In the genomic region with DNA sequence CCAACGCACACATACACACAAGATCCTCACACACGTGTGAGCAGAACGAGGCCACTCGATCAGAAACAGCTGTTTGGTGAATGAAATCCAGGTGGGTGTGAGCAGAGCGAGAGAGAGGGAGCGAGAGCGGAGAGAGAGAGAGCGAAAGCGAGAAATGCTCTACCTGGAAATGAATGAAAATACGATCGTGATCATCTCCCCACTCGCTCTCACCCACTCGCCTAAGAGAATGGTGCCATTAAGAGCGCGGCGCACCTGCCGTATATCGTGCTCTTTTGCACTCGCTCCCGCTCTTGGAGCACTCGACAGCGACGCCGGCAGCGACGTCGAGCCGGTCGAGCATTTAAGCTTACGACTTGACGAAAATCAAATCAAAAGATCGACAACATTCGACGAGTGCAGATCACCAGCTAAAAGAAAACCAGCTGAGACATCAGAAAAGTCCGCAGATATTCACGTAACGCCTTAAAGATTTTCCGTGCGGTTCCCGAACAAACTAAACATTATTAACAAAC, we compare ENCODE assay signal across 6 fruit fly cellular contexts.
TF ChIP-seq lines count a peak whose summit lies in the region.

TSS of gene tal-1A (plus strand) at position 374 of the 515 bp plus-strand sequence.
TSS of gene tal-2A (plus strand) at position 374 of the 515 bp plus-strand sequence.
TSS of gene tal-3A (plus strand) at position 374 of the 515 bp plus-strand sequence.
TSS of gene tal-AA (plus strand) at position 374 of the 515 bp plus-strand sequence.

- TF ChIP-seq CTCF in whole organism, embryonic (GFP tag; optimal IDR thresholded peaks at IDR 0.05; lab: Kevin White, UChicago) = no peak

TF ChIP-seq in whole organism, 6 proteins besides CTCF, POLR2A, EP300 and RAD21:
- TF ChIP-seq EcR (GFP tag; optimal IDR thresholded peaks at IDR 0.05; lab: Kevin White, UChicago) (peak in 1 of 2 experiments; percentile 20), CG8478 (optimal IDR thresholded peaks at IDR 0.05; lab: Kevin White, UChicago) (peak; percentile 11), usp (GFP tag; optimal IDR thresholded peaks at IDR 0.05; lab: Kevin White, UChicago) (no peak), pan (optimal IDR thresholded peaks at IDR 0.05; lab: Kevin White, UChicago) (no peak), Dll (optimal IDR thresholded peaks at IDR 0.05; lab: Kevin White, UChicago) (peak; percentile 94), psq (optimal IDR thresholded peaks at IDR 0.05; lab: Kevin White, UChicago) (no peak)

TF ChIP-seq in whole organism, adult, 20 proteins besides CTCF, POLR2A, EP300 and RAD21:
- no peak for TF ChIP-seq cnc (optimal IDR thresholded peaks at IDR 0.05; lab: Kevin White, UChicago)
- TF ChIP-seq ovo (GFP tag; optimal IDR thresholded peaks at IDR 0.05; lab: Kevin White, UChicago) = no peak
- peak; percentile 9 for TF ChIP-seq Mnt (GFP tag; optimal IDR thresholded peaks at IDR 0.05; lab: Kevin White, UChicago)
- peak; percentile 79 for TF ChIP-seq tj (GFP tag; optimal IDR thresholded peaks at IDR 0.05; lab: Kevin White, UChicago)
- TF ChIP-seq Crg-1 (GFP tag; optimal IDR thresholded peaks at IDR 0.05; lab: Kevin White, UChicago) = peak; percentile 36
- TF ChIP-seq bab1 (GFP tag; optimal IDR thresholded peaks at IDR 0.05; lab: Kevin White, UChicago) = peak; percentile 36
- TF ChIP-seq CG12768 (GFP tag; optimal IDR thresholded peaks at IDR 0.05; lab: Kevin White, UChicago) = peak; percentile 4
- peak; percentile 45 for TF ChIP-seq Hr96 (GFP tag; optimal IDR thresholded peaks at IDR 0.05; lab: Kevin White, UChicago)

TF ChIP-seq in whole organism, embryonic, 481 proteins besides CTCF, POLR2A, EP300 and RAD21 (continues in another document):
- no peak for TF ChIP-seq Ada2b (GFP tag; IDR thresholded peaks at IDR 0.05; lab: Robert Waterston, UW)
- TF ChIP-seq lilli (GFP tag; optimal IDR thresholded peaks at IDR 0.05; lab: Kevin White, UChicago) = peak; percentile 16
- no peak; the same call in 1 of the 2 replicates for TF ChIP-seq Awh (GFP tag; IDR thresholded peaks at IDR 0.05; lab: Robert Waterston, UW)
- no peak for TF ChIP-seq CG12659 (GFP tag; optimal IDR thresholded peaks at IDR 0.05; lab: Kevin White, UChicago)
- no peak for TF ChIP-seq CG2116 (GFP tag; optimal IDR thresholded peaks at IDR 0.05; lab: Kevin White, UChicago)
- TF ChIP-seq onecut (GFP tag; IDR thresholded peaks at IDR 0.05; lab: Robert Waterston, UW) = 0 out of 2 replicates have a peak, but pooled peaks have one; percentile 11
- TF ChIP-seq CG4360 (GFP tag; IDR thresholded peaks at IDR 0.05; lab: Robert Waterston, UW) = peak; percentile 29
- TF ChIP-seq crol (GFP tag; IDR thresholded peaks at IDR 0.05; lab: Robert Waterston, UW) = no peak
- peak; percentile 71 for TF ChIP-seq Nf-YC (tag; optimal IDR thresholded peaks at IDR 0.05; lab: Kevin White, UChicago)
- TF ChIP-seq CG4854 (GFP tag; optimal IDR thresholded peaks at IDR 0.05; lab: Kevin White, UChicago) = no peak
- no peak for TF ChIP-seq CG14965 (GFP tag; optimal IDR thresholded peaks at IDR 0.05; lab: Kevin White, UChicago; ENCODE audit: borderline replicate concordance)
- TF ChIP-seq CG17829 (tag; optimal IDR thresholded peaks at IDR 0.05; lab: Kevin White, UChicago) = peak; percentile 37
- TF ChIP-seq peb (GFP tag; IDR thresholded peaks at IDR 0.05; lab: Robert Waterston, UW) = no peak
- TF ChIP-seq Fer3 (tag; optimal IDR thresholded peaks at IDR 0.05; lab: Kevin White, UChicago) = no peak
- no peak for TF ChIP-seq CG12155 (GFP tag; optimal IDR thresholded peaks at IDR 0.05; lab: Kevin White, UChicago)
- TF ChIP-seq Dip3 (GFP tag; optimal IDR thresholded peaks at IDR 0.05; lab: Kevin White, UChicago) = no peak
- TF ChIP-seq CG4328 (GFP tag; optimal IDR thresholded peaks at IDR 0.05; lab: Kevin White, UChicago) = no peak

TF ChIP-seq in whole organism, prepupa, 60 proteins besides CTCF, POLR2A, EP300 and RAD21 (continues in another document):
- no peak for TF ChIP-seq acj6 (GFP tag; optimal IDR thresholded peaks at IDR 0.05; lab: Kevin White, UChicago)
- TF ChIP-seq Lpt (GFP tag; optimal IDR thresholded peaks at IDR 0.05; lab: Kevin White, UChicago) = peak; percentile 30
- TF ChIP-seq dsx (GFP tag; optimal IDR thresholded peaks at IDR 0.05; lab: Kevin White, UChicago; ENCODE audit: poor library complexity, severe bottlenecking) = peak; percentile 30
- no peak for TF ChIP-seq CG32006 (GFP tag; optimal IDR thresholded peaks at IDR 0.05; lab: Kevin White, UChicago)
- no peak for TF ChIP-seq CG11294 (GFP tag; IDR thresholded peaks at IDR 0.05; lab: Robert Waterston, UW)
- peak; percentile 62 for TF ChIP-seq ss (GFP tag; optimal IDR thresholded peaks at IDR 0.05; lab: Kevin White, UChicago)
- TF ChIP-seq Eip75B (GFP tag; optimal IDR thresholded peaks at IDR 0.05; lab: Kevin White, UChicago) = peak; percentile 60
- TF ChIP-seq achi (GFP tag; optimal IDR thresholded peaks at IDR 0.05; lab: Kevin White, UChicago) = peak; percentile 10
- TF ChIP-seq CG6792 (GFP tag; optimal IDR thresholded peaks at IDR 0.05; lab: Kevin White, UChicago) = no peak
- peak; percentile 75 for TF ChIP-seq Eip93F (GFP tag; optimal IDR thresholded peaks at IDR 0.05; lab: Kevin White, UChicago)
- no peak for TF ChIP-seq fd59A (GFP tag; optimal IDR thresholded peaks at IDR 0.05; lab: Kevin White, UChicago)
- no peak for TF ChIP-seq CG10631 (GFP tag; optimal IDR thresholded peaks at IDR 0.05; lab: Kevin White, UChicago)
- peak; percentile 57; the same call in 2 of the 3 replicates for TF ChIP-seq CG6163 (GFP tag; IDR thresholded peaks at IDR 0.05; lab: Robert Waterston, UW)
- TF ChIP-seq CG4318 (GFP tag; optimal IDR thresholded peaks at IDR 0.05; lab: Kevin White, UChicago) = no peak
- no peak for TF ChIP-seq Ets21C (GFP tag; optimal IDR thresholded peaks at IDR 0.05; lab: Kevin White, UChicago)
- TF ChIP-seq CG10669 (GFP tag; optimal IDR thresholded peaks at IDR 0.05; lab: Kevin White, UChicago) = no peak
- no peak for TF ChIP-seq Blimp-1 (GFP tag; optimal IDR thresholded peaks at IDR 0.05; lab: Kevin White, UChicago)
- no peak for TF ChIP-seq CG11902 (GFP tag; optimal IDR thresholded peaks at IDR 0.05; lab: Kevin White, UChicago)

TF ChIP-seq in whole organism, pupa, 21 proteins besides CTCF, POLR2A, EP300 and RAD21 (continues in another document):
- TF ChIP-seq Snoo (tag; optimal IDR thresholded peaks at IDR 0.05; lab: Kevin White, UChicago) (peak; percentile 29), CG32121 (GFP tag; IDR thresholded peaks at IDR 0.05; lab: Robert Waterston, UW) (peak; percentile 66), fd96Ca (GFP tag; IDR thresholded peaks at IDR 0.05; lab: Robert Waterston, UW) (peak; percentile 73), CG14655 (GFP tag; optimal IDR thresholded peaks at IDR 0.05; lab: Kevin White, UChicago) (no peak), CG10348 (GFP tag; IDR thresholded peaks at IDR 0.05; lab: Robert Waterston, UW) (no peak), Pif1A (GFP tag; optimal IDR thresholded peaks at IDR 0.05; lab: Kevin White, UChicago) (peak; percentile 47), EcR (GFP tag; optimal IDR thresholded peaks at IDR 0.05; lab: Kevin White, UChicago) (peak; percentile 73), CG8301 (tag; optimal IDR thresholded peaks at IDR 0.05; lab: Kevin White, UChicago) (no peak), gl (tag; optimal IDR thresholded peaks at IDR 0.05; lab: Kevin White, UChicago) (peak; percentile 14), CG13204 (GFP tag; optimal IDR thresholded peaks at IDR 0.05; lab: Kevin White, UChicago) (no peak), CG8159 (tag; optimal IDR thresholded peaks at IDR 0.05; lab: Kevin White, UChicago) (no peak), CG12605 (GFP tag; IDR thresholded peaks at IDR 0.05; lab: Robert Waterston, UW) (peak; percentile 69), Ets98B (GFP tag; IDR thresholded peaks at IDR 0.05; lab: Robert Waterston, UW) (peak; percentile 68; the same call in 1 of the 2 replicates), Pif1B (GFP tag; optimal IDR thresholded peaks at IDR 0.05; lab: Kevin White, UChicago) (peak; percentile 75), rn (GFP tag; IDR thresholded peaks at IDR 0.05; lab: Robert Waterston, UW) (no peak), CG9948 (tag; optimal IDR thresholded peaks at IDR 0.05; lab: Kevin White, UChicago) (no peak), CG17806 (tag; optimal IDR thresholded peaks at IDR 0.05; lab: Kevin White, UChicago) (no peak), CG34367 (tag; optimal IDR thresholded peaks at IDR 0.05; lab: Kevin White, UChicago) (no peak), D1 (tag; optimal IDR thresholded peaks at IDR 0.05; lab: Kevin White, UChicago) (no peak), CG15710 (tag; optimal IDR thresholded peaks at IDR 0.05; lab: Kevin White, UChicago) (no peak)

TF ChIP-seq in whole organism, wandering third instar larva, 38 proteins besides CTCF, POLR2A, EP300 and RAD21 (continues in another document):
- TF ChIP-seq tai (GFP tag; optimal IDR thresholded peaks at IDR 0.05; lab: Kevin White, UChicago) (no peak), CG9705 (GFP tag; optimal IDR thresholded peaks at IDR 0.05; lab: Kevin White, UChicago) (no peak), Hnf4 (GFP tag; optimal IDR thresholded peaks at IDR 0.05; lab: Kevin White, UChicago) (peak; percentile 35), Abd-B (GFP tag; optimal IDR thresholded peaks at IDR 0.05; lab: Kevin White, UChicago) (no peak), dmrt93B (GFP tag; optimal IDR thresholded peaks at IDR 0.05; lab: Kevin White, UChicago) (no peak), brk (GFP tag; optimal IDR thresholded peaks at IDR 0.05; lab: Kevin White, UChicago) (peak; percentile 54), usp (GFP tag; optimal IDR thresholded peaks at IDR 0.05; lab: Kevin White, UChicago) (no peak), psq (GFP tag; optimal IDR thresholded peaks at IDR 0.05; lab: Kevin White, UChicago) (peak; percentile 8), Mio (GFP tag; optimal IDR thresholded peaks at IDR 0.05; lab: Kevin White, UChicago) (no peak), sage (GFP tag; optimal IDR thresholded peaks at IDR 0.05; lab: Kevin White, UChicago) (peak; percentile 66), Rel (GFP tag; optimal IDR thresholded peaks at IDR 0.05; lab: Kevin White, UChicago) (peak; percentile 2), Rel (tag; optimal IDR thresholded peaks at IDR 0.05; lab: Kevin White, UChicago) (peak; percentile 25), ey (GFP tag; optimal IDR thresholded peaks at IDR 0.05; lab: Kevin White, UChicago) (no peak), Jra (GFP tag; optimal IDR thresholded peaks at IDR 0.05; lab: Kevin White, UChicago) (peak; percentile 55), Dfd (GFP tag; optimal IDR thresholded peaks at IDR 0.05; lab: Kevin White, UChicago) (no peak), dsf (GFP tag; optimal IDR thresholded peaks at IDR 0.05; lab: Kevin White, UChicago; ENCODE audit: borderline replicate concordance) (no peak), foxo (GFP tag; optimal IDR thresholded peaks at IDR 0.05; lab: Kevin White, UChicago) (peak; percentile 26 to 37), br (GFP tag; optimal IDR thresholded peaks at IDR 0.05; lab: Kevin White, UChicago) (peak; percentile 8), sv (GFP tag; optimal IDR thresholded peaks at IDR 0.05; lab: Kevin White, UChicago) (no peak), lola (GFP tag; optimal IDR thresholded peaks at IDR 0.05; lab: Kevin White, UChicago) (no peak), Vsx2 (GFP tag; optimal IDR thresholded peaks at IDR 0.05; lab: Kevin White, UChicago; ENCODE audit: partially characterized antibody) (peak; percentile 92), Myc (optimal IDR thresholded peaks at IDR 0.05; lab: Kevin White, UChicago) (no peak), h (GFP tag; optimal IDR thresholded peaks at IDR 0.05; lab: Kevin White, UChicago) (peak; percentile 70)
